Worm (Caenorhabditis elegans): ENCODE measurements around the gene mrp-6.

Gene mrp-6

ce11 chrX:4222779-4223387 lies 36.3 kb upstream of the mrp-6 start (continued):
- peak; percentile 86 for TF ChIP-seq chd-7 (tag; optimal IDR thresholded peaks at IDR 0.05)
- peak; percentile 89 for TF ChIP-seq gei-17 (GFP tag; optimal IDR thresholded peaks at IDR 0.05)
- no peak for TF ChIP-seq snpc-1.3 (tag; optimal IDR thresholded peaks at IDR 0.05; ENCODE audit: insufficient read depth)
- TF ChIP-seq lin-40 (tag; optimal IDR thresholded peaks at IDR 0.05) = peak; percentile 96
- peak; percentile 77 for TF ChIP-seq repo-1 (tag; optimal IDR thresholded peaks at IDR 0.05)
- no peak for TF ChIP-seq sdz-38 (tag; optimal IDR thresholded peaks at IDR 0.05)
- peak; percentile 48 for TF ChIP-seq somi-1 (GFP tag; optimal IDR thresholded peaks at IDR 0.05)
- TF ChIP-seq let-607 (tag; optimal IDR thresholded peaks at IDR 0.05) = peak; percentile 44 to 82
- TF ChIP-seq mel-28 (tag; optimal IDR thresholded peaks at IDR 0.05; ENCODE audit: borderline replicate concordance) = no peak
- TF ChIP-seq lin-35 (GFP tag; optimal IDR thresholded peaks at IDR 0.05) = peak in 1 of 3 experiments; percentile 46
- peak; percentile 78 for TF ChIP-seq nfyb-1 (GFP tag; IDR thresholded peaks at IDR 0.05)
- TF ChIP-seq ZK185.1 (tag; optimal IDR thresholded peaks at IDR 0.05; ENCODE audit: poor library complexity, severe bottlenecking) = peak; percentile 25
- peak; percentile 25 for TF ChIP-seq die-1 (tag; optimal IDR thresholded peaks at IDR 0.05)
- no peak for TF ChIP-seq efl-1 (GFP tag; optimal IDR thresholded peaks at IDR 0.05)
- TF ChIP-seq cebp-1 (GFP tag; IDR thresholded peaks at IDR 0.05) = 0 out of 2 replicates have a peak, but pooled peaks have one; percentile 27
- peak; percentile 86 for TF ChIP-seq cebp-1 (tag; optimal IDR thresholded peaks at IDR 0.05)
- TF ChIP-seq hmg-1.2 (GFP tag; IDR thresholded peaks at IDR 0.05) = peak; percentile 97
- peak; percentile 65; the same call in 1 of the 2 replicates for TF ChIP-seq egl-18 (GFP tag; IDR thresholded peaks at IDR 0.05)
- peak; percentile 60 for TF ChIP-seq tlf-1 (GFP tag; optimal IDR thresholded peaks at IDR 0.05)
- peak; percentile 17 for TF ChIP-seq ztf-22 (GFP tag; optimal IDR thresholded peaks at IDR 0.05)
- no peak for TF ChIP-seq ceh-40 (GFP tag; IDR thresholded peaks at IDR 0.05)
- TF ChIP-seq ama-1 (optimal IDR thresholded peaks at IDR 0.05) = peak; percentile 56
- no peak for TF ChIP-seq ama-1 (GFP tag; optimal IDR thresholded peaks at IDR 0.05)
- TF ChIP-seq F52B5.7 (tag; optimal IDR thresholded peaks at IDR 0.05) = peak; percentile 50
- no peak for TF ChIP-seq F22D6.2 (tag; optimal IDR thresholded peaks at IDR 0.05)
- no peak for TF ChIP-seq bed-1 (GFP tag; IDR thresholded peaks at IDR 0.05)
- peak; percentile 46; the same call in 1 of the 2 replicates for TF ChIP-seq Y56A3A.18 (GFP tag; IDR thresholded peaks at IDR 0.05)
- peak; percentile 60 for TF ChIP-seq dpff-1 (tag; optimal IDR thresholded peaks at IDR 0.05)
- no peak for TF ChIP-seq ceh-58 (GFP tag; IDR thresholded peaks at IDR 0.05)
- peak; percentile 21; the same call in 1 of the 2 replicates for TF ChIP-seq lin-26 (GFP tag; IDR thresholded peaks at IDR 0.05)
- TF ChIP-seq pbrm-1 (GFP tag; IDR thresholded peaks at IDR 0.05) = peak; percentile 20; the same call in 1 of the 2 replicates
- no peak for TF ChIP-seq mes-4 (tag; optimal IDR thresholded peaks at IDR 0.05)
- TF ChIP-seq B0336.3 (GFP tag; IDR thresholded peaks at IDR 0.05) = peak; percentile 94
- no peak for TF ChIP-seq ztf-25 (GFP tag; IDR thresholded peaks at IDR 0.05)
- TF ChIP-seq F23B12.7 (tag; optimal IDR thresholded peaks at IDR 0.05; ENCODE audit: insufficient read depth) = peak; percentile 23
- peak; percentile 83 for TF ChIP-seq ztf-26 (tag; optimal IDR thresholded peaks at IDR 0.05)
- TF ChIP-seq lsy-27 (tag; optimal IDR thresholded peaks at IDR 0.05; ENCODE audit: borderline replicate concordance, insufficient read depth) = no peak
- peak; percentile 42 for TF ChIP-seq snpc-4 (GFP tag; optimal IDR thresholded peaks at IDR 0.05)
- TF ChIP-seq snpc-4 (tag; optimal IDR thresholded peaks at IDR 0.05) = peak in 3 of 4 experiments; percentile 40 to 73 (median 45)
- TF ChIP-seq zfh-2 (GFP tag; conservative IDR thresholded peaks at IDR 0.05) = peak; percentile 86
- TF ChIP-seq atf-7 (tag; optimal IDR thresholded peaks at IDR 0.05) = peak; percentile 60
- no peak for TF ChIP-seq hmg-20 (GFP tag; IDR thresholded peaks at IDR 0.05)
- no peak for TF ChIP-seq F33H1.4 (GFP tag; IDR thresholded peaks at IDR 0.05)
- no peak for TF ChIP-seq ceh-100 (GFP tag; IDR thresholded peaks at IDR 0.05)
- peak; percentile 68 for TF ChIP-seq dox-1 (GFP tag; IDR thresholded peaks at IDR 0.05)
- peak; percentile 35 for TF ChIP-seq lin-54 (GFP tag; optimal IDR thresholded peaks at IDR 0.05)
- peak; percentile 45 for TF ChIP-seq F10E7.11 (tag; optimal IDR thresholded peaks at IDR 0.05)
- no peak for TF ChIP-seq dpl-1 (GFP tag; optimal IDR thresholded peaks at IDR 0.05)
